Worm (Caenorhabditis elegans): Measurements from ENCODE around the gene eelo-2.
A peak's percentile ranks its signal among the peaks of the same experiment; 100 is the strongest.

Gene eelo-2

ce11 chrIV:17255001-17255400 lies 5.1 kb downstream of the eelo-2 start, which contains the start of gene gtf-2E1:
gtf-2E1 (plus strand) TSS chrIV:17255301.
- TF ChIP-seq nhr-12 (tag; optimal IDR thresholded peaks at IDR 0.05) (no peak), peb-1 (tag; optimal IDR thresholded peaks at IDR 0.05) (no peak), R02D3.7 (tag; optimal IDR thresholded peaks at IDR 0.05) (no peak), sma-3 (GFP tag; optimal IDR thresholded peaks at IDR 0.05) (no peak)

- TF ChIP-seq nhr-10 (tag; optimal IDR thresholded peaks at IDR 0.05) = no peak
- no peak for TF ChIP-seq dmd-4 (tag; optimal IDR thresholded peaks at IDR 0.05)
- TF ChIP-seq lin-11 (tag; optimal IDR thresholded peaks at IDR 0.05) = no peak
- no peak for TF ChIP-seq nhr-23 (tag; optimal IDR thresholded peaks at IDR 0.05)
- no peak for TF ChIP-seq sma-3 (GFP tag; optimal IDR thresholded peaks at IDR 0.05)
- TF ChIP-seq nhr-12 (tag; optimal IDR thresholded peaks at IDR 0.05) = no peak
These were observed 8.9 kb downstream of the eelo-2 start for ce11 chrIV:17258824-17259223.

- TF ChIP-seq egl-27 (tag; optimal IDR thresholded peaks at IDR 0.05) = no peak
- no peak for TF ChIP-seq mab-5 (tag; optimal IDR thresholded peaks at IDR 0.05)
- no peak for TF ChIP-seq alr-1 (tag; optimal IDR thresholded peaks at IDR 0.05)
- TF ChIP-seq unc-62 (GFP tag; optimal IDR thresholded peaks at IDR 0.05) = no peak
- TF ChIP-seq gmeb-1 (tag; optimal IDR thresholded peaks at IDR 0.05) = no peak
- no peak for TF ChIP-seq zag-1 (tag; optimal IDR thresholded peaks at IDR 0.05)
- TF ChIP-seq skn-1 (tag; optimal IDR thresholded peaks at IDR 0.05) = no peak
- no peak for TF ChIP-seq lsy-2 (tag; optimal IDR thresholded peaks at IDR 0.05)
These were observed 9.4 kb downstream of the eelo-2 start, which contains the start of gene phyh-1 for ce11 chrIV:17259310-17259709. phyh-1 (minus strand) TSS chrIV:17259410.

ce11 chrIV:17262385-17262784 lies 12.5 kb downstream of the eelo-2 start, which contains the start of gene ZK550.6:
ZK550.6 (minus strand) TSS chrIV:17262485.
- TF ChIP-seq elt-1 (tag; optimal IDR thresholded peaks at IDR 0.05) = no peak
- TF ChIP-seq Y55F3AM.14 (GFP tag; optimal IDR thresholded peaks at IDR 0.05) = no peak
- TF ChIP-seq nhr-10 (tag; optimal IDR thresholded peaks at IDR 0.05) = no peak
- TF ChIP-seq C34F6.9 (tag; optimal IDR thresholded peaks at IDR 0.05) = no peak
- TF ChIP-seq lin-11 (tag; optimal IDR thresholded peaks at IDR 0.05) = no peak

- TF ChIP-seq crh-2 (tag; optimal IDR thresholded peaks at IDR 0.05) (peak; percentile 74), nhr-237 (tag; optimal IDR thresholded peaks at IDR 0.05) (no peak), lin-13 (GFP tag; optimal IDR thresholded peaks at IDR 0.05) (no peak), nhr-25 (tag; optimal IDR thresholded peaks at IDR 0.05) (peak; percentile 27), blmp-1 (tag; optimal IDR thresholded peaks at IDR 0.05; ENCODE audit: insufficient read depth) (no peak), sma-9 (GFP tag; optimal IDR thresholded peaks at IDR 0.05) (no peak), sma-9 (tag; optimal IDR thresholded peaks at IDR 0.05) (no peak), nhr-129 (tag; optimal IDR thresholded peaks at IDR 0.05) (peak; percentile 20), ceh-16 (tag; optimal IDR thresholded peaks at IDR 0.05) (no peak), lsy-2 (tag; optimal IDR thresholded peaks at IDR 0.05) (peak in 1 of 2 experiments; percentile 6), mdl-1 (tag; optimal IDR thresholded peaks at IDR 0.05) (no peak), zag-1 (tag; optimal IDR thresholded peaks at IDR 0.05) (no peak), ztf-11 (tag; optimal IDR thresholded peaks at IDR 0.05) (no peak), gmeb-1 (tag; optimal IDR thresholded peaks at IDR 0.05) (peak; percentile 56), R02D3.7 (tag; optimal IDR thresholded peaks at IDR 0.05) (no peak), sem-4 (tag; optimal IDR thresholded peaks at IDR 0.05) (no peak), ztf-1 (GFP tag; conservative IDR thresholded peaks at IDR 0.05) (no peak), dmd-4 (tag; optimal IDR thresholded peaks at IDR 0.05) (no peak), nhr-21 (tag; optimal IDR thresholded peaks at IDR 0.05) (peak; percentile 75), skn-1 (tag; optimal IDR thresholded peaks at IDR 0.05) (no peak), F13H6.1 (tag; optimal IDR thresholded peaks at IDR 0.05) (peak; percentile 54), fos-1 (tag; optimal IDR thresholded peaks at IDR 0.05) (peak; percentile 92), mbf-1 (tag; optimal IDR thresholded peaks at IDR 0.05) (no peak), unc-55 (GFP tag; optimal IDR thresholded peaks at IDR 0.05) (no peak), ZK546.5 (tag; optimal IDR thresholded peaks at IDR 0.05) (no peak), alr-1 (tag; optimal IDR thresholded peaks at IDR 0.05) (no peak), ama-1 (optimal IDR thresholded peaks at IDR 0.05) (no peak), elt-3 (tag; optimal IDR thresholded peaks at IDR 0.05) (no peak), unc-62 (GFP tag; optimal IDR thresholded peaks at IDR 0.05) (no peak), lin-39 (tag; optimal IDR thresholded peaks at IDR 0.05) (no peak), nhr-23 (tag; optimal IDR thresholded peaks at IDR 0.05) (no peak), nhr-11 (tag; optimal IDR thresholded peaks at IDR 0.05) (no peak)
These were observed 13.8 kb downstream of the eelo-2 start for ce11 chrIV:17263714-17264113.

Measured in whole organism, L2 larva.